Fruit fly (Drosophila melanogaster) whole organism, prepupa: Measurements from ENCODE around the gene Taf12.
A peak's percentile ranks its signal among the peaks of the same experiment; 100 is the strongest.

ENCODE experiments used
- CG10631 ChIP-seq: fragments of 200-800 bp; sonication (Bioruptor generic); optimal IDR thresholded peaks from 2 replicates; lab custom pipeline; 2016; ENCODE audit warnings: missing biosample characterization, missing genetic modification characterization
- CG10669 ChIP-seq: fragments of 200-800 bp; sonication (Bioruptor generic); optimal IDR thresholded peaks from 3 replicates; lab custom pipeline; 2018; ENCODE audit warnings: missing biosample characterization, mild to moderate bottlenecking, missing genetic modification characterization, moderate library complexity
- CG11294 ChIP-seq: fragments of 200-800 bp; sonication (Bioruptor generic); IDR thresholded peaks from 2 replicates; pipeline ENCODE4 v1.3.6; 2022; ENCODE audit warnings: missing biosample characterization, missing genetic modification characterization
- CG15336 ChIP-seq: fragments of 200-800 bp; sonication (Bioruptor generic); IDR thresholded peaks from 2 replicates; pipeline ENCODE4 v1.3.6; 2022; ENCODE audit warnings: missing biosample characterization, missing genetic modification characterization
- CG16779 ChIP-seq: fragments of 200-800 bp; sonication (Bioruptor generic); optimal IDR thresholded peaks from 3 replicates; lab custom pipeline; 2017; ENCODE audit warnings: missing biosample characterization, mild to moderate bottlenecking, missing genetic modification characterization
- CG3032 ChIP-seq: fragments of 200-800 bp; optimal IDR thresholded peaks from 2 replicates; lab custom pipeline; 2019; ENCODE audit warnings: missing biosample characterization, mild to moderate bottlenecking, missing genetic modification characterization, moderate library complexity
- CG31627 ChIP-seq: fragments of 200-800 bp; sonication (Bioruptor generic); optimal IDR thresholded peaks from 3 replicates; lab custom pipeline; 2016; ENCODE audit warnings: missing biosample characterization, missing genetic modification characterization
- CG32006 ChIP-seq: fragments of 200-800 bp; sonication (Bioruptor generic); optimal IDR thresholded peaks from 3 replicates; lab custom pipeline; 2017; ENCODE audit warnings: missing biosample characterization, mild to moderate bottlenecking, missing genetic modification characterization
- CG34406 ChIP-seq: fragments of 200-800 bp; sonication (Bioruptor generic); optimal IDR thresholded peaks from 3 replicates; lab custom pipeline; 2016; ENCODE audit warnings: missing biosample characterization, missing genetic modification characterization
- CG3919 ChIP-seq: fragments of 200-800 bp; sonication (Bioruptor generic); optimal IDR thresholded peaks from 3 replicates; lab custom pipeline; 2016; ENCODE audit warnings: missing biosample characterization, missing genetic modification characterization
- CG4318 ChIP-seq: fragments of 200-800 bp; sonication (Bioruptor generic); optimal IDR thresholded peaks from 3 replicates; lab custom pipeline; 2017; ENCODE audit warnings: missing biosample characterization, mild to moderate bottlenecking, missing genetic modification characterization
- CG6276 ChIP-seq: fragments of 200-800 bp; sonication (Bioruptor generic); optimal IDR thresholded peaks from 2 replicates; lab custom pipeline; 2017; ENCODE audit warnings: missing biosample characterization, mild to moderate bottlenecking, missing genetic modification characterization
- CG6792 ChIP-seq: fragments of 200-800 bp; sonication (Bioruptor generic); optimal IDR thresholded peaks from 3 replicates; lab custom pipeline; 2016; ENCODE audit warnings: missing biosample characterization, missing genetic modification characterization
- CG6854 ChIP-seq: fragments of 200-800 bp; sonication (Bioruptor generic); optimal IDR thresholded peaks from 2 replicates; lab custom pipeline; 2017; ENCODE audit warnings: missing biosample characterization, mild to moderate bottlenecking, missing genetic modification characterization
- CG7368 ChIP-seq: fragments of 200-800 bp; sonication (Bioruptor generic); optimal IDR thresholded peaks from 3 replicates; lab custom pipeline; 2016; ENCODE audit warnings: missing biosample characterization, missing genetic modification characterization
- CG8119 ChIP-seq: fragments of 200-800 bp; sonication (Bioruptor generic); IDR thresholded peaks from 3 replicates; pipeline ENCODE4 v1.3.6; 2022; ENCODE audit warnings: missing biosample characterization, missing genetic modification characterization
- CG8632 ChIP-seq: fragments of 200-800 bp; sonication (Bioruptor generic); optimal IDR thresholded peaks from 3 replicates; lab custom pipeline; 2016; ENCODE audit warnings: missing biosample characterization, missing genetic modification characterization
- CG9139 ChIP-seq: fragments of 200-800 bp; sonication (Bioruptor generic); optimal IDR thresholded peaks from 3 replicates; lab custom pipeline; 2017; ENCODE audit warnings: missing biosample characterization, mild to moderate bottlenecking, missing genetic modification characterization
- Eip75B ChIP-seq: fragments of 200-800 bp; sonication (Bioruptor generic); optimal IDR thresholded peaks from 3 replicates; lab custom pipeline; 2016; ENCODE audit warnings: missing biosample characterization, missing genetic modification characterization
- Eip78C ChIP-seq: fragments of 200-800 bp; sonication (Bioruptor generic); peaks from one replicate; lab custom pipeline; 2016; ENCODE audit warnings: missing biosample characterization, missing genetic modification characterization
- Ets21C ChIP-seq: fragments of 200-800 bp; sonication (Bioruptor generic); optimal IDR thresholded peaks from 3 replicates; lab custom pipeline; 2016; ENCODE audit warnings: missing biosample characterization, missing genetic modification characterization
- Gug ChIP-seq: fragments of 200-800 bp; sonication (Bioruptor generic); IDR thresholded peaks from 2 replicates; pipeline ENCODE4 v1.3.6; 2022; ENCODE audit warnings: missing biosample characterization, missing genetic modification characterization
- Hr38 ChIP-seq: sonication (Bioruptor generic); optimal IDR thresholded peaks from 2 replicates; lab custom pipeline; 2016; ENCODE audit warnings: missing biosample characterization, missing genetic modification characterization
- Hr4 ChIP-seq: fragments of 200-800 bp; sonication (Bioruptor generic); optimal IDR thresholded peaks from 3 replicates; lab custom pipeline; 2016; ENCODE audit warnings: missing biosample characterization, missing genetic modification characterization
- Lpt ChIP-seq: fragments of 200-800 bp; sonication (Bioruptor generic); optimal IDR thresholded peaks from 3 replicates; lab custom pipeline; 2016; ENCODE audit warnings: missing biosample characterization, missing genetic modification characterization
- Met ChIP-seq: fragments of 200-800 bp; sonication (Bioruptor generic); optimal IDR thresholded peaks from 3 replicates; lab custom pipeline; 2016; ENCODE audit warnings: missing biosample characterization, missing genetic modification characterization
- OdsH ChIP-seq: fragments of 200-800 bp; sonication (Bioruptor generic); optimal IDR thresholded peaks from 3 replicates; lab custom pipeline; 2016; ENCODE audit warnings: missing biosample characterization, missing genetic modification characterization
- Smox ChIP-seq: fragments of 200-800 bp; sonication (Bioruptor generic); optimal IDR thresholded peaks from 3 replicates; lab custom pipeline; 2016; ENCODE audit warnings: missing biosample characterization, missing genetic modification characterization
- Sox102F ChIP-seq: fragments of 200-800 bp; sonication (Bioruptor generic); optimal IDR thresholded peaks from 2 replicates; lab custom pipeline; 2016; ENCODE audit warnings: missing biosample characterization, mild to moderate bottlenecking, missing genetic modification characterization
- Sox14 ChIP-seq: fragments of 200-800 bp; sonication (Bioruptor generic); optimal IDR thresholded peaks from 3 replicates; lab custom pipeline; 2016; ENCODE audit warnings: missing biosample characterization, missing genetic modification characterization
- Sox15 ChIP-seq: fragments of 200-800 bp; sonication (Bioruptor generic); optimal IDR thresholded peaks from 3 replicates; lab custom pipeline; 2016; ENCODE audit warnings: missing biosample characterization, missing genetic modification characterization
- achi ChIP-seq: fragments of 200-800 bp; sonication (Bioruptor generic); optimal IDR thresholded peaks from 3 replicates; lab custom pipeline; 2016; ENCODE audit warnings: missing biosample characterization, missing genetic modification characterization
- acj6 ChIP-seq: fragments of 200-800 bp; sonication (Bioruptor generic); optimal IDR thresholded peaks from 3 replicates; lab custom pipeline; 2016; ENCODE audit warnings: missing biosample characterization, missing genetic modification characterization
- cyc ChIP-seq: fragments of 200-800 bp; sonication (Bioruptor generic); optimal IDR thresholded peaks from 3 replicates; lab custom pipeline; 2016; ENCODE audit warnings: missing biosample characterization, missing genetic modification characterization
- dac ChIP-seq: fragments of 200-800 bp; sonication (Bioruptor generic); optimal IDR thresholded peaks from 2 replicates; lab custom pipeline; 2017; ENCODE audit warnings: missing biosample characterization, mild to moderate bottlenecking, missing genetic modification characterization
- dsx ChIP-seq: fragments of 200-800 bp; optimal IDR thresholded peaks from 3 replicates; lab custom pipeline; 2019; ENCODE audit warnings: missing biosample characterization, mild to moderate bottlenecking, missing genetic modification characterization, moderate library complexity; ENCODE audit not compliant: poor library complexity, severe bottlenecking
- eg ChIP-seq: fragments of 200-800 bp; sonication (Bioruptor generic); IDR thresholded peaks from 3 replicates; pipeline ENCODE4 v1.3.6; 2022; ENCODE audit warnings: missing biosample characterization, missing genetic modification characterization
- esn ChIP-seq: fragments of 200-800 bp; sonication (Bioruptor generic); optimal IDR thresholded peaks from 2 replicates; lab custom pipeline; 2016; ENCODE audit warnings: missing biosample characterization, mild to moderate bottlenecking, missing genetic modification characterization, moderate library complexity
- fd85E ChIP-seq: fragments of 200-800 bp; sonication (Bioruptor generic); optimal IDR thresholded peaks from 3 replicates; lab custom pipeline; 2016; ENCODE audit warnings: missing biosample characterization, missing genetic modification characterization
- fkh ChIP-seq: fragments of 200-800 bp; sonication (Bioruptor generic); optimal IDR thresholded peaks from 3 replicates; lab custom pipeline; 2017; ENCODE audit warnings: missing biosample characterization, mild to moderate bottlenecking, missing genetic modification characterization, moderate library complexity
- lz ChIP-seq: fragments of 200-800 bp; sonication (Bioruptor generic); optimal IDR thresholded peaks from 3 replicates; lab custom pipeline; 2016; ENCODE audit warnings: missing biosample characterization, missing genetic modification characterization
- net ChIP-seq: fragments of 200-800 bp; sonication (Bioruptor generic); optimal IDR thresholded peaks from 3 replicates; lab custom pipeline; 2016; ENCODE audit warnings: missing biosample characterization, missing genetic modification characterization
- pdm3 ChIP-seq: fragments of 200-800 bp; sonication (Bioruptor generic); optimal IDR thresholded peaks from 3 replicates; lab custom pipeline; 2016; ENCODE audit warnings: missing biosample characterization, missing genetic modification characterization
- spab ChIP-seq: fragments of 200-800 bp; sonication (Bioruptor generic); optimal IDR thresholded peaks from 2 replicates; lab custom pipeline; 2017; ENCODE audit warnings: missing biosample characterization, mild to moderate bottlenecking, missing genetic modification characterization, missing genetic modification reagents
- ss ChIP-seq, 2 experiments: fragments of 200-800 bp; sonication (Bioruptor generic); optimal IDR thresholded peaks; 2 replicates in 1 of 2; 3 replicates in 1 of 2; lab custom pipeline; 2017 to 2018; ENCODE audit warnings: mild to moderate bottlenecking in 2 of 2, missing biosample characterization in 2 of 2, missing genetic modification characterization in 2 of 2, moderate library complexity in 1 of 2
- svp ChIP-seq: fragments of 200-800 bp; sonication (Bioruptor generic); peaks from one replicate; lab custom pipeline; 2016; ENCODE audit warnings: missing biosample characterization, missing genetic modification characterization
- topi ChIP-seq: fragments of 200-800 bp; sonication (Bioruptor generic); optimal IDR thresholded peaks from 3 replicates; lab custom pipeline; 2016; ENCODE audit warnings: missing biosample characterization, missing genetic modification characterization
- vri ChIP-seq: fragments of 200-800 bp; sonication (Bioruptor generic); optimal IDR thresholded peaks from 3 replicates; lab custom pipeline; 2016; ENCODE audit warnings: missing biosample characterization, mild to moderate bottlenecking, missing genetic modification characterization

Gene Taf12

dm6 chr3R:11656614-11657216, 22.8 kb downstream of the Taf12 start (continued):
- TF ChIP-seq CG3919 (GFP tag; lab: Kevin White, UChicago) (peak; percentile 99), CG6276 (GFP tag; lab: Kevin White, UChicago) (peak; percentile 99), Sox102F (GFP tag; lab: Kevin White, UChicago) (peak; percentile 99), esn (GFP tag; lab: Kevin White, UChicago) (peak; percentile 99), Smox (GFP tag; lab: Kevin White, UChicago) (peak; percentile 98), Gug (GFP tag; lab: Robert Waterston, UW) (peak; percentile 98), CG8632 (GFP tag; lab: Kevin White, UChicago) (peak; percentile 99), Hr38 (GFP tag; lab: Kevin White, UChicago) (peak; percentile 83), cyc (GFP tag; lab: Kevin White, UChicago) (peak; percentile 98), CG10669 (GFP tag; lab: Kevin White, UChicago) (peak; percentile 99), CG15336 (peak; percentile 99), Eip75B (GFP tag; lab: Kevin White, UChicago) (peak; percentile 99), Lpt (GFP tag; lab: Kevin White, UChicago) (peak; percentile 99), CG6854 (GFP tag; lab: Kevin White, UChicago) (peak; percentile 93), CG10631 (GFP tag; lab: Kevin White, UChicago) (peak; percentile 99), CG7368 (peak; percentile 99), spab (GFP tag; lab: Kevin White, UChicago) (peak; percentile 99), vri (peak; percentile 98), OdsH (GFP tag; lab: Kevin White, UChicago) (peak; percentile 99), CG31627 (GFP tag; lab: Kevin White, UChicago) (peak; percentile 98), Eip78C (GFP tag; lab: Kevin White, UChicago) (peak; percentile 100), dsx (peak; percentile 98), net (GFP tag; lab: Kevin White, UChicago) (peak; percentile 99), acj6 (GFP tag; lab: Kevin White, UChicago) (peak; percentile 99), Met (GFP tag; lab: Kevin White, UChicago) (peak; percentile 99), Sox14 (peak; percentile 99), CG11294 (peak; percentile 98), CG8119 (GFP tag; lab: Robert Waterston, UW) (peak; percentile 99)

DNA sequence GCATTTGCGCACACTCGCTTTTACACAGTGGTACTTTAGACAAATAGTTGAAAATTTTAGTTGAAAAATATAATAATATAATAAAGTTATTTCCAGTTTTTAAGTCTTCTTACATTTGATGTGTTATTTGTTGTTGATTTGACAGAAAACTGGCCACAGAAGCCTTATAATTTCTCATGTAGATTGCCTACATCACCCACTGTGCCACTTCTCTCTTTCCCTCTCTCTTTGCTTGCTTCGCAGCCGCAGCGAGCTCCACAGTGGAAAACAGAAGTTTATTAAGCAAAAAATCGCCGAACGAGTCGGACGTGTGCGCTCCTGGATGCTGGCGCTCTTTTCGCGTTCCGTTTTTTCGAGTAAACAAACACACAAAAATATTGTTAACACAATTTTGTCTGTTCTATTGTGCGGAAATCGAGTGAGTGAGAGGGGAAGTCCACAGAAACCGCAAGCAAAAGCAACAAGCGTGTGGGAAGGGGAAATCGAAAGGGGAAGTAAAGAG, 23.6 kb downstream of the Taf12 start, which contains the start of gene CG42327:
Gene CG42327 (plus strand): TSS at position 277 of the 502 bp plus-strand sequence.
- TF ChIP-seq CG3032 (tag; lab: Kevin White, UChicago) (peak; percentile 88), Ets21C (GFP tag; lab: Kevin White, UChicago) (peak; percentile 87), esn (GFP tag; lab: Kevin White, UChicago) (peak; percentile 96), fd85E (GFP tag; lab: Kevin White, UChicago) (peak; percentile 80), CG16779 (tag; lab: Kevin White, UChicago) (peak; percentile 92), svp (peak; percentile 96), net (GFP tag; lab: Kevin White, UChicago) (peak; percentile 98), spab (GFP tag; lab: Kevin White, UChicago) (peak; percentile 90), Smox (GFP tag; lab: Kevin White, UChicago) (peak; percentile 93), Lpt (GFP tag; lab: Kevin White, UChicago) (peak; percentile 98), Sox15 (GFP tag; lab: Kevin White, UChicago) (peak; percentile 80), CG9139 (GFP tag; lab: Kevin White, UChicago) (peak; percentile 78), CG4318 (peak; percentile 97), dac (GFP tag; lab: Kevin White, UChicago) (peak; percentile 97), eg (GFP tag; lab: Robert Waterston, UW) (peak; percentile 98), CG6792 (peak; percentile 95), CG34406 (peak; percentile 96), pdm3 (peak; percentile 95), Hr4 (GFP tag; lab: Kevin White, UChicago) (peak; percentile 97), CG10669 (GFP tag; lab: Kevin White, UChicago) (peak; percentile 93), fkh (GFP tag; lab: Kevin White, UChicago) (peak; percentile 86), CG7368 (peak; percentile 95), ss (GFP tag; optimal IDR thresholded peaks at IDR 0.05; lab: Kevin White, UChicago) (peak; percentile 81 to 85), Eip75B (GFP tag; lab: Kevin White, UChicago) (peak; percentile 94), achi (GFP tag; lab: Kevin White, UChicago) (peak; percentile 97), topi (peak; percentile 93), CG31627 (GFP tag; lab: Kevin White, UChicago) (peak; percentile 90), CG32006 (peak; percentile 98), Hr38 (GFP tag; lab: Kevin White, UChicago) (no peak), vri (peak; percentile 93), acj6 (GFP tag; lab: Kevin White, UChicago) (peak; percentile 96), lz (GFP tag; lab: Kevin White, UChicago) (peak; percentile 91), CG10631 (GFP tag; lab: Kevin White, UChicago) (peak; percentile 97)
